Fruit fly (Drosophila melanogaster) whole organism, embryonic: ENCODE data around the gene His3.3B.

Experiments
- Abd-B ChIP-seq: fragments of 200-800 bp; sonication (Bioruptor generic); optimal IDR thresholded peaks from 2 replicates; lab custom pipeline; 2018; ENCODE audit warnings: missing biosample characterization, mild to moderate bottlenecking, missing genetic modification characterization, moderate library complexity
- Asciz ChIP-seq: fragments of 200-800 bp; sonication (Bioruptor generic); optimal IDR thresholded peaks from 2 replicates; lab custom pipeline; 2017; ENCODE audit warnings: missing biosample characterization, mild to moderate bottlenecking, missing genetic modification characterization, missing genetic modification reagents
- B-H1 ChIP-seq: fragments of 200-800 bp; sonication (Bioruptor generic); IDR thresholded peaks from 3 replicates; pipeline ENCODE4 v1.3.6; 2022; ENCODE audit warnings: missing biosample characterization, missing genetic modification characterization
- CG10274 ChIP-seq: fragments of 200-800 bp; sonication (Bioruptor generic); optimal IDR thresholded peaks from 3 replicates; lab custom pipeline; 2017; ENCODE audit warnings: missing biosample characterization, mild to moderate bottlenecking, missing genetic modification characterization
- CG10462 ChIP-seq: fragments of 200-800 bp; sonication (Bioruptor generic); optimal IDR thresholded peaks from 2 replicates; lab custom pipeline; 2016; ENCODE audit warnings: missing biosample characterization, missing genetic modification characterization
- CG12744 ChIP-seq: fragments of 200-800 bp; sonication (Bioruptor generic); optimal IDR thresholded peaks from 2 replicates; lab custom pipeline; 2016; ENCODE audit warnings: missing biosample characterization, missing genetic modification characterization
- CG14860 ChIP-seq: fragments of 200-800 bp; sonication (Bioruptor generic); IDR thresholded peaks from 3 replicates; pipeline ENCODE4 v1.3.6; 2022; ENCODE audit warnings: missing biosample characterization, missing genetic modification characterization; ENCODE audit not compliant: partially characterized antibody
- CG16863 ChIP-seq: fragments of 200-800 bp; sonication (Bioruptor generic); optimal IDR thresholded peaks from 3 replicates; lab custom pipeline; 2016; ENCODE audit warnings: missing biosample characterization, missing genetic modification characterization
- CG18262 ChIP-seq: fragments of 200-800 bp; optimal IDR thresholded peaks from 3 replicates; lab custom pipeline; 2019; ENCODE audit warnings: missing biosample characterization, mild to moderate bottlenecking, missing genetic modification characterization, moderate library complexity
- CG32772 ChIP-seq: fragments of 200-800 bp; sonication (Bioruptor generic); IDR thresholded peaks from 2 replicates; pipeline ENCODE4 v1.3.6; 2022; ENCODE audit warnings: missing biosample characterization, missing genetic modification characterization
- CG3407 ChIP-seq: fragments of 200-800 bp; sonication (Bioruptor generic); optimal IDR thresholded peaks from 2 replicates; lab custom pipeline; 2018; ENCODE audit warnings: missing biosample characterization, mild to moderate bottlenecking, missing genetic modification characterization
- CG42726 ChIP-seq: fragments of 200-800 bp; sonication (Bioruptor generic); IDR thresholded peaks from 2 replicates; pipeline ENCODE4 v1.3.6; 2022; ENCODE audit warnings: missing biosample characterization, missing genetic modification characterization; ENCODE audit not compliant: partially characterized antibody
- CG7556 ChIP-seq: fragments of 200-800 bp; sonication (Bioruptor generic); optimal IDR thresholded peaks from 2 replicates; lab custom pipeline; 2017; ENCODE audit warnings: missing biosample characterization, mild to moderate bottlenecking, missing genetic modification characterization
- CG8359 ChIP-seq: fragments of 200-800 bp; sonication (Bioruptor generic); optimal IDR thresholded peaks from 2 replicates; lab custom pipeline; 2017; ENCODE audit warnings: missing biosample characterization, mild to moderate bottlenecking, missing genetic modification characterization, borderline replicate concordance
- Camta ChIP-seq: fragments of 200-800 bp; sonication (Bioruptor generic); optimal IDR thresholded peaks from 2 replicates; lab custom pipeline; 2016; ENCODE audit warnings: missing biosample characterization, missing genetic modification characterization
- D19B ChIP-seq: fragments of 200-800 bp; sonication (Bioruptor generic); optimal IDR thresholded peaks from 2 replicates; lab custom pipeline; 2017; ENCODE audit warnings: missing biosample characterization, mild to moderate bottlenecking, missing genetic modification characterization
- Deaf1 ChIP-seq: fragments of 200-800 bp; optimal IDR thresholded peaks from 3 replicates; lab custom pipeline; 2019; ENCODE audit warnings: missing biosample characterization, mild to moderate bottlenecking, missing genetic modification characterization, moderate library complexity
- Dip2 ChIP-seq: fragments of 200-800 bp; sonication (Bioruptor generic); IDR thresholded peaks from 2 replicates; pipeline ENCODE4 v1.3.6; 2022; ENCODE audit warnings: missing biosample characterization, missing genetic modification characterization
- Dll ChIP-seq: fragments of 200-800 bp; sonication (Bioruptor generic); IDR thresholded peaks from 4 replicates; pipeline ENCODE4 v1.3.6; 2022; ENCODE audit warnings: missing biosample characterization, missing genetic modification characterization; ENCODE audit not compliant: partially characterized antibody
- Doc2 ChIP-seq: fragments of 200-800 bp; sonication (Bioruptor generic); IDR thresholded peaks from 2 replicates; pipeline ENCODE4 v1.3.6; 2022; ENCODE audit warnings: missing biosample characterization, missing genetic modification characterization
- Drgx ChIP-seq: fragments of 200-800 bp; sonication (Bioruptor generic); IDR thresholded peaks from 2 replicates; pipeline ENCODE4 v1.3.6; 2022; ENCODE audit warnings: missing biosample characterization, missing genetic modification characterization
- ERR ChIP-seq: fragments of 200-800 bp; sonication (Bioruptor generic); optimal IDR thresholded peaks from 2 replicates; lab custom pipeline; 2016; ENCODE audit warnings: missing biosample characterization, missing genetic modification characterization
- Eip74EF ChIP-seq, 2 experiments: fragments of 200-800 bp in 1 of 2; fragments of >200 bp in 1 of 2; sonication (Bioruptor generic) in 1 of 2; optimal IDR thresholded peaks; 2 replicates each; lab custom pipeline; 2017 to 2019; ENCODE audit warnings: missing biosample characterization in 2 of 2, missing genetic modification characterization in 2 of 2, mild to moderate bottlenecking in 1 of 2, moderate library complexity in 1 of 2
- Elba2 ChIP-seq: fragments of 200-800 bp; sonication (Bioruptor generic); optimal IDR thresholded peaks from 3 replicates; lab custom pipeline; 2016; ENCODE audit warnings: missing biosample characterization, missing genetic modification characterization
- Gsc ChIP-seq: fragments of 200-800 bp; sonication (Bioruptor generic); IDR thresholded peaks from 2 replicates; pipeline ENCODE4 v1.3.6; 2022; ENCODE audit warnings: missing biosample characterization, missing genetic modification characterization
- Gug ChIP-seq: fragments of 200-800 bp; sonication (Bioruptor generic); IDR thresholded peaks from 4 replicates; pipeline ENCODE4 v1.3.6; 2022; ENCODE audit warnings: missing biosample characterization, missing genetic modification characterization
- MESR4 ChIP-seq: fragments of 200-800 bp; sonication (Bioruptor generic); optimal IDR thresholded peaks from 2 replicates; lab custom pipeline; 2018; ENCODE audit warnings: missing biosample characterization, mild to moderate bottlenecking, missing genetic modification characterization, moderate library complexity
- Mes4 ChIP-seq: fragments of 200-800 bp; sonication (Bioruptor generic); optimal IDR thresholded peaks from 2 replicates; lab custom pipeline; 2016; ENCODE audit warnings: missing biosample characterization, missing genetic modification characterization
- NC2α ChIP-seq: fragments of 200-800 bp; sonication (Bioruptor generic); optimal IDR thresholded peaks from 2 replicates; lab custom pipeline; 2016; ENCODE audit warnings: missing biosample characterization, missing genetic modification characterization
- Oaz ChIP-seq: fragments of 200-800 bp; sonication (Bioruptor generic); IDR thresholded peaks from 2 replicates; pipeline ENCODE4 v1.3.6; 2022; ENCODE audit warnings: missing biosample characterization, missing genetic modification characterization
- Sox100B ChIP-seq: fragments of 200-800 bp; sonication (Bioruptor generic); optimal IDR thresholded peaks from 3 replicates; lab custom pipeline; 2018; ENCODE audit warnings: missing biosample characterization, mild to moderate bottlenecking, missing genetic modification characterization
- Xbp1 ChIP-seq: fragments of 200-800 bp; sonication (Bioruptor generic); optimal IDR thresholded peaks from 3 replicates; lab custom pipeline; 2016; ENCODE audit warnings: missing biosample characterization, mild to moderate bottlenecking, missing genetic modification characterization
- ash1 ChIP-seq: fragments of 200-800 bp; sonication (Bioruptor generic); optimal IDR thresholded peaks from 2 replicates; lab custom pipeline; 2018; ENCODE audit warnings: missing biosample characterization, mild to moderate bottlenecking, missing genetic modification characterization
- bigmax ChIP-seq: fragments of 200-800 bp; sonication (Bioruptor generic); optimal IDR thresholded peaks from 2 replicates; lab custom pipeline; 2018; ENCODE audit warnings: missing biosample characterization, mild to moderate bottlenecking, missing genetic modification characterization
- caup ChIP-seq: fragments of 200-800 bp; sonication (Bioruptor generic); optimal IDR thresholded peaks from 3 replicates; lab custom pipeline; 2017; ENCODE audit warnings: missing biosample characterization, mild to moderate bottlenecking, missing genetic modification characterization, moderate library complexity; ENCODE audit not compliant: severe bottlenecking
- dati ChIP-seq: fragments of 200-800 bp; sonication (Bioruptor generic); IDR thresholded peaks from 2 replicates; pipeline ENCODE4 v1.3.6; 2022; ENCODE audit warnings: missing biosample characterization, missing genetic modification characterization
- dimm ChIP-seq: fragments of 200-800 bp; sonication (Bioruptor generic); IDR thresholded peaks from 2 replicates; pipeline ENCODE4 v1.3.6; 2022; ENCODE audit warnings: missing biosample characterization, missing genetic modification characterization
- dmrt11E ChIP-seq: fragments of 200-800 bp; sonication (Bioruptor generic); optimal IDR thresholded peaks from 3 replicates; lab custom pipeline; 2018; ENCODE audit warnings: missing biosample characterization, mild to moderate bottlenecking, missing genetic modification characterization, moderate library complexity
- emc ChIP-seq: fragments of 200-800 bp; sonication (Bioruptor generic); optimal IDR thresholded peaks from 2 replicates; lab custom pipeline; 2016; ENCODE audit warnings: missing biosample characterization, missing genetic modification characterization
- fu2 ChIP-seq: fragments of 200-800 bp; sonication (Bioruptor generic); optimal IDR thresholded peaks from 2 replicates; lab custom pipeline; 2016; ENCODE audit warnings: missing biosample characterization, missing genetic modification characterization
- grau ChIP-seq: fragments of 200-800 bp; optimal IDR thresholded peaks from 3 replicates; lab custom pipeline; 2019; ENCODE audit warnings: missing biosample characterization, mild to moderate bottlenecking, missing genetic modification characterization, moderate library complexity
- knrl ChIP-seq: fragments of 200-800 bp; sonication (Bioruptor generic); IDR thresholded peaks from 3 replicates; pipeline ENCODE4 v1.3.6; 2022; ENCODE audit warnings: missing biosample characterization, missing genetic modification characterization; ENCODE audit not compliant: partially characterized antibody
- luna ChIP-seq: fragments of 200-800 bp; sonication (Bioruptor generic); optimal IDR thresholded peaks from 2 replicates; lab custom pipeline; 2016; ENCODE audit warnings: missing biosample characterization, missing genetic modification characterization
- nau ChIP-seq: fragments of 200-800 bp; sonication (Bioruptor generic); optimal IDR thresholded peaks from 3 replicates; lab custom pipeline; 2017; ENCODE audit warnings: missing biosample characterization, mild to moderate bottlenecking, missing genetic modification characterization, missing genetic modification reagents
- pita ChIP-seq: fragments of 200-800 bp; sonication (Bioruptor generic); optimal IDR thresholded peaks from 2 replicates; lab custom pipeline; 2017; ENCODE audit warnings: missing biosample characterization, mild to moderate bottlenecking, missing genetic modification characterization
- rib ChIP-seq: fragments of 200-800 bp; sonication (Bioruptor generic); IDR thresholded peaks from 2 replicates; pipeline ENCODE4 v1.3.6; 2022; ENCODE audit warnings: missing biosample characterization, missing genetic modification characterization
- sug ChIP-seq: fragments of 200-800 bp; optimal IDR thresholded peaks from 2 replicates; lab custom pipeline; 2019; ENCODE audit warnings: missing biosample characterization, mild to moderate bottlenecking, missing genetic modification characterization, moderate library complexity
- trem ChIP-seq: fragments of 200-800 bp; optimal IDR thresholded peaks from 3 replicates; lab custom pipeline; 2019; ENCODE audit warnings: missing biosample characterization, mild to moderate bottlenecking, missing genetic modification characterization, moderate library complexity
- vvl ChIP-seq: fragments of 200-800 bp; sonication (Bioruptor generic); IDR thresholded peaks from 2 replicates; pipeline ENCODE4 v1.3.6; 2022; ENCODE audit warnings: missing biosample characterization, missing genetic modification characterization
- zen2 ChIP-seq: fragments of 200-800 bp; sonication (Bioruptor generic); IDR thresholded peaks from 3 replicates; pipeline ENCODE4 v1.3.6; 2022; ENCODE audit warnings: missing biosample characterization, missing genetic modification characterization; ENCODE audit not compliant: partially characterized antibody

His3.3B gene

DNA sequence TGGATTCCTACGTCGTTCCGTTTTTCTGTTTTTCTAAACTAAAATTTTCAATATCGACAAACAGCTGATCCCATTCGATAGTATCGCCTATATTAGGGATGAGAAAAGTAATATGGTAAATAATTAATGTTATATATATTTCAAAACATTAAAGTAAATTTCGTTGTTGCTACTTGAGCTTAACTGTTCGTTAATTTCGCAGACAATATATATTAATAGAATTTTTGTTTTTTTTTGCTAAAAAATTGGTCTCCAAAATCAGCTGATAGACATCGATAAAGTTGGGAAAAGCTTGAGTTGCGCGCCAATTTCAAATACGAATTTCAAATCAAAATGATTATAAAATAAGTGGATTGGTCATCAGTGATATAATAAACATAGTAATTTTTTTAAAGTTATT is 39.9 kb upstream of the His3.3B start, which contains the start of gene CG12118 (continued):
- TF ChIP-seq Deaf1 (tag; lab: Kevin White, UChicago), result peak; percentile 36
- peak; percentile 58; the same call in 3 of the 4 replicates for TF ChIP-seq Gug
- peak; percentile 91 for TF ChIP-seq vvl (GFP tag; lab: Robert Waterston, UW)
- TF ChIP-seq Abd-B (GFP tag; lab: Kevin White, UChicago), result peak; percentile 63
- peak; percentile 70; the same call in 1 of the 2 replicates for TF ChIP-seq CG42726 (GFP tag; lab: Robert Waterston, UW)
- no peak for TF ChIP-seq Gsc (GFP tag; lab: Robert Waterston, UW)
- peak; percentile 80 for TF ChIP-seq dmrt11E (tag; lab: Kevin White, UChicago)
- peak; percentile 73 for TF ChIP-seq trem (tag; lab: Kevin White, UChicago)
- no peak for TF ChIP-seq CG10274
- TF ChIP-seq NC2α (GFP tag; lab: Kevin White, UChicago), result no peak
- peak; percentile 76 for TF ChIP-seq CG18262 (tag; lab: Kevin White, UChicago)
- TF ChIP-seq ash1, result no peak
- TF ChIP-seq dati (GFP tag; lab: Robert Waterston, UW), result no peak
- TF ChIP-seq CG10462, result peak; percentile 72
- peak; percentile 14 for TF ChIP-seq CG16863 (GFP tag; lab: Kevin White, UChicago)
- TF ChIP-seq Elba2 (GFP tag; lab: Kevin White, UChicago), result peak; percentile 23
- TF ChIP-seq fu2 (GFP tag; lab: Kevin White, UChicago), result no peak
- TF ChIP-seq pita (GFP tag; lab: Kevin White, UChicago), result no peak
- TF ChIP-seq CG7556 (GFP tag; lab: Kevin White, UChicago), result peak; percentile 78
- no peak for TF ChIP-seq Mes4 (GFP tag; lab: Kevin White, UChicago)
- no peak for TF ChIP-seq nau (GFP tag; lab: Kevin White, UChicago)
- peak; percentile 69; the same call in 1 of the 3 replicates for TF ChIP-seq zen2 (GFP tag; lab: Robert Waterston, UW)
- no peak for TF ChIP-seq MESR4 (GFP tag; lab: Kevin White, UChicago)
- no peak for TF ChIP-seq ERR (GFP tag; lab: Kevin White, UChicago)
- TF ChIP-seq Dll (GFP tag; lab: Robert Waterston, UW), result peak; percentile 97
- no peak for TF ChIP-seq D19B (GFP tag; lab: Kevin White, UChicago)
- peak; percentile 48; the same call in 1 of the 2 replicates for TF ChIP-seq Oaz (GFP tag; lab: Robert Waterston, UW)
- TF ChIP-seq grau (tag; lab: Kevin White, UChicago), result peak; percentile 67
- peak; percentile 57 for TF ChIP-seq sug
- peak; percentile 62 for TF ChIP-seq Drgx (GFP tag; lab: Robert Waterston, UW)
- TF ChIP-seq CG12744 (GFP tag; lab: Kevin White, UChicago), result no peak
- peak; percentile 93 for TF ChIP-seq knrl (GFP tag; lab: Robert Waterston, UW)
- TF ChIP-seq bigmax, result no peak
- TF ChIP-seq rib (GFP tag; lab: Robert Waterston, UW), result peak; percentile 44; the same call in 1 of the 2 replicates
- TF ChIP-seq Sox100B (GFP tag; lab: Kevin White, UChicago), result peak; percentile 67
- peak; percentile 62 for TF ChIP-seq B-H1
- peak; percentile 78 for TF ChIP-seq CG14860 (GFP tag; lab: Robert Waterston, UW)
- TF ChIP-seq CG3407 (GFP tag; lab: Kevin White, UChicago), result peak; percentile 48
- TF ChIP-seq Asciz (GFP tag; lab: Kevin White, UChicago), result no peak
- TF ChIP-seq emc (GFP tag; lab: Kevin White, UChicago), result no peak
- peak; percentile 75 for TF ChIP-seq CG32772 (GFP tag; lab: Robert Waterston, UW)
- TF ChIP-seq Xbp1 (GFP tag; lab: Kevin White, UChicago), result peak; percentile 90
- no peak for TF ChIP-seq luna (GFP tag; lab: Kevin White, UChicago)
- TF ChIP-seq CG8359 (GFP tag; lab: Kevin White, UChicago), result no peak
- peak; percentile 14 for TF ChIP-seq Camta (GFP tag; lab: Kevin White, UChicago)
- no peak for TF ChIP-seq Dip2 (GFP tag; lab: Robert Waterston, UW)
- peak; percentile 39; the same call in 1 of the 2 replicates for TF ChIP-seq dimm (GFP tag; lab: Robert Waterston, UW)
- peak in 1 of 2 experiments; percentile 54 for TF ChIP-seq Eip74EF (GFP tag; optimal IDR thresholded peaks at IDR 0.05; lab: Kevin White, UChicago)
- TF ChIP-seq Doc2 (GFP tag; lab: Robert Waterston, UW), result no peak
- peak; percentile 62 for TF ChIP-seq caup (GFP tag; lab: Kevin White, UChicago)
